Fruit fly (Drosophila melanogaster) whole organism, wandering third instar larva: ENCODE data around the gene mex1.

Source experiments
- Abd-B ChIP-seq: fragments of >200 bp; optimal IDR thresholded peaks from 2 replicates; lab custom pipeline; 2017; ENCODE audit warnings: missing biosample characterization, missing genetic modification characterization
- CG32264 ChIP-seq: fragments of 200-800 bp; sonication (Bioruptor generic); optimal IDR thresholded peaks from 2 replicates; lab custom pipeline; 2016; ENCODE audit warnings: missing biosample characterization, missing genetic modification characterization
- CrebA ChIP-seq: fragments of 200-800 bp; sonication (Bioruptor generic); optimal IDR thresholded peaks from 2 replicates; lab custom pipeline; 2016; ENCODE audit warnings: missing biosample characterization, mild to moderate bottlenecking, missing genetic modification characterization, borderline replicate concordance
- Dif ChIP-seq: fragments of 200-275, 200-300 bp; sonication (Bioruptor generic); optimal IDR thresholded peaks from 2 replicates; lab custom pipeline; 2018; ENCODE audit warnings: missing biosample characterization, missing genetic modification characterization; ENCODE audit not compliant: partially characterized antibody
- Hnf4 ChIP-seq: fragments of 200-800 bp; sonication (Bioruptor generic); optimal IDR thresholded peaks from 2 replicates; lab custom pipeline; 2016; ENCODE audit warnings: missing biosample characterization, mild to moderate bottlenecking, missing genetic modification characterization
- Hr83 ChIP-seq: fragments of 200-300 bp; sonication (Bioruptor generic); optimal IDR thresholded peaks from 2 replicates; lab custom pipeline; 2016; ENCODE audit warnings: missing biosample characterization, mild to moderate bottlenecking, missing genetic modification characterization, moderate library complexity; ENCODE audit not compliant: poor library complexity, severe bottlenecking
- Jra ChIP-seq: sonication (Bioruptor generic); optimal IDR thresholded peaks from 2 replicates; lab custom pipeline; 2016; ENCODE audit warnings: missing biosample characterization, missing genetic modification characterization
- Mio ChIP-seq: sonication (Bioruptor generic); optimal IDR thresholded peaks from 2 replicates; lab custom pipeline; 2016; ENCODE audit warnings: missing biosample characterization, missing genetic modification characterization
- Myc ChIP-seq: fragments of >200 bp; optimal IDR thresholded peaks from 2 replicates; lab custom pipeline; 2017
- N ChIP-seq: fragments of >200 bp; optimal IDR thresholded peaks from 2 replicates; lab custom pipeline; 2018; ENCODE audit warnings: missing biosample characterization, missing external identifiers, missing genetic modification characterization
- OdsH ChIP-seq: fragments of 200-800 bp; sonication (Bioruptor generic); optimal IDR thresholded peaks from 2 replicates; lab custom pipeline; 2016; ENCODE audit warnings: missing biosample characterization, mild to moderate bottlenecking, missing genetic modification characterization
- Rel ChIP-seq, 2 experiments: fragments of 200-800 bp; sonication (Bioruptor generic) in 1 of 2; optimal IDR thresholded peaks; 2 replicates in 1 of 2; 3 replicates in 1 of 2; lab custom pipeline; 2016 to 2019; ENCODE audit warnings: mild to moderate bottlenecking in 2 of 2, missing biosample characterization in 2 of 2, missing genetic modification characterization in 2 of 2, moderate library complexity in 1 of 2
- Sp1 ChIP-seq: fragments of 200-800 bp; sonication (Bioruptor generic); optimal IDR thresholded peaks from 3 replicates; lab custom pipeline; 2019; ENCODE audit warnings: missing biosample characterization, mild to moderate bottlenecking, missing genetic modification characterization, moderate library complexity
- Vsx2 ChIP-seq: fragments of 200-300, 225-300 bp; sonication (Bioruptor generic); optimal IDR thresholded peaks from 2 replicates; lab custom pipeline; 2018; ENCODE audit warnings: missing biosample characterization, missing genetic modification characterization; ENCODE audit not compliant: partially characterized antibody
- br ChIP-seq: fragments of 200-800 bp; sonication (Bioruptor generic); optimal IDR thresholded peaks from 2 replicates; lab custom pipeline; 2016; ENCODE audit warnings: missing biosample characterization, missing genetic modification characterization
- brk ChIP-seq: fragments of 200-800 bp; sonication (Bioruptor generic); optimal IDR thresholded peaks from 2 replicates; lab custom pipeline; 2016; ENCODE audit warnings: missing biosample characterization, mild to moderate bottlenecking, missing genetic modification characterization
- dl ChIP-seq, 2 experiments: fragments of 175-275, 200-275 bp in 1 of 2; fragments of 200-275 bp in 1 of 2; sonication (Bioruptor generic); optimal IDR thresholded peaks; lab custom pipeline; 2018; ENCODE audit warnings: mild to moderate bottlenecking in 2 of 2, missing biosample characterization in 2 of 2, missing genetic modification characterization in 2 of 2, moderate library complexity in 2 of 2; ENCODE audit not compliant: partially characterized antibody in 2 of 2, insufficient read depth in 1 of 2
- dmrt93B ChIP-seq: fragments of 200-800 bp; sonication (Bioruptor generic); optimal IDR thresholded peaks from 2 replicates; lab custom pipeline; 2018; ENCODE audit warnings: missing biosample characterization, mild to moderate bottlenecking, missing genetic modification characterization
- ey ChIP-seq: fragments of 200-800 bp; sonication (Bioruptor generic); optimal IDR thresholded peaks from 2 replicates; lab custom pipeline; 2016; ENCODE audit warnings: missing biosample characterization, missing genetic modification characterization
- foxo ChIP-seq, 2 experiments: fragments of 200-800 bp; sonication (Bioruptor generic); optimal IDR thresholded peaks; 2 replicates in 1 of 2; 3 replicates in 1 of 2; lab custom pipeline; 2016 to 2017; ENCODE audit warnings: missing biosample characterization in 2 of 2, missing genetic modification characterization in 2 of 2
- h ChIP-seq: fragments of 200-800 bp; sonication (Bioruptor generic); optimal IDR thresholded peaks from 3 replicates; lab custom pipeline; 2016; ENCODE audit warnings: missing biosample characterization, mild to moderate bottlenecking, missing genetic modification characterization
- jim ChIP-seq: fragments of 175-275, 200-325 bp; sonication (Bioruptor generic); optimal IDR thresholded peaks from 2 replicates; lab custom pipeline; 2016; ENCODE audit warnings: missing biosample characterization, mild to moderate bottlenecking, missing genetic modification characterization
- lola ChIP-seq: fragments of >200 bp; optimal IDR thresholded peaks from 2 replicates; lab custom pipeline; 2017; ENCODE audit warnings: missing biosample characterization, missing genetic modification characterization
- psq ChIP-seq: fragments of 200-800 bp; sonication (Bioruptor generic); optimal IDR thresholded peaks from 3 replicates; lab custom pipeline; 2017; ENCODE audit warnings: missing biosample characterization, mild to moderate bottlenecking, missing genetic modification characterization, moderate library complexity
- rgr ChIP-seq: fragments of 200-800 bp; sonication (Bioruptor generic); optimal IDR thresholded peaks from 3 replicates; lab custom pipeline; 2016; ENCODE audit warnings: missing biosample characterization, mild to moderate bottlenecking, missing genetic modification characterization
- sage ChIP-seq: fragments of 200-800 bp; sonication (Bioruptor generic); optimal IDR thresholded peaks from 2 replicates; lab custom pipeline; 2016; ENCODE audit warnings: missing biosample characterization, mild to moderate bottlenecking, missing genetic modification characterization
- tai ChIP-seq: sonication (Bioruptor generic); optimal IDR thresholded peaks from 2 replicates; lab custom pipeline; 2016; ENCODE audit warnings: missing biosample characterization, missing genetic modification characterization
- woc ChIP-seq: sonication (Bioruptor generic); optimal IDR thresholded peaks from 2 replicates; lab custom pipeline; 2016; ENCODE audit warnings: missing biosample characterization, mild to moderate bottlenecking, missing genetic modification characterization

Gene mex1

DNA sequence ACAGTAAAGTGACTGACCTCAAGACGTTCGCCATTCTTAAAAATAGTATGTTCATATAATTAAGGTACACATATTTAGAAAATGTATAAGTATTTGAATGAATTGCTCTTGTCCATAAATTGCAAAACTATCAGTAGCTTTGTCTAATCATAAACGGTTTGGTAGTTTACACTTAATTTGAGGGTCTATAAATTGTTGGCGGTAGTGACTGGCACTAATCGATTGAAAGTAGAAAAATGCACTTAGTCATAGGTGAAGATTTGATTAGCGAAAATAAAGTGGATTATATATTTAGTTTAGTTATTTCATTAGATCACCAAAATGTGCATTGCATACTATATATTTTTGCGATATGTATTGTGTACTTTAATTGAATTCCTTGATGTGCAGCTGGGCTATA lies 5.7 kb downstream of the mex1 start:
- TF ChIP-seq CG32264 (GFP tag; lab: Kevin White, UChicago) (no peak), Abd-B (GFP tag; lab: Kevin White, UChicago) (no peak), sage (GFP tag; lab: Kevin White, UChicago) (no peak), CrebA (GFP tag; lab: Kevin White, UChicago) (no peak), tai (GFP tag; lab: Kevin White, UChicago) (no peak), OdsH (GFP tag; lab: Kevin White, UChicago) (no peak), ey (no peak), foxo (GFP tag; optimal IDR thresholded peaks at IDR 0.05; lab: Kevin White, UChicago) (no peak), Rel (GFP tag; optimal IDR thresholded peaks at IDR 0.05; lab: Kevin White, UChicago) (no peak), Rel (tag; optimal IDR thresholded peaks at IDR 0.05; lab: Kevin White, UChicago) (no peak), dmrt93B (GFP tag; lab: Kevin White, UChicago) (no peak), psq (GFP tag; lab: Kevin White, UChicago) (no peak), jim (GFP tag; lab: Kevin White, UChicago) (no peak), rgr (no peak), lola (no peak), woc (GFP tag; lab: Kevin White, UChicago) (no peak), Myc (lab: Kevin White, UChicago) (no peak), dl (GFP tag; optimal IDR thresholded peaks at IDR 0.05; lab: Kevin White, UChicago; ENCODE audit: insufficient read depth in 1 of 2, partially characterized antibody in 2 of 2) (no peak), Jra (GFP tag; lab: Kevin White, UChicago) (no peak), N (GFP tag; lab: Kevin White, UChicago) (no peak)

DNA sequence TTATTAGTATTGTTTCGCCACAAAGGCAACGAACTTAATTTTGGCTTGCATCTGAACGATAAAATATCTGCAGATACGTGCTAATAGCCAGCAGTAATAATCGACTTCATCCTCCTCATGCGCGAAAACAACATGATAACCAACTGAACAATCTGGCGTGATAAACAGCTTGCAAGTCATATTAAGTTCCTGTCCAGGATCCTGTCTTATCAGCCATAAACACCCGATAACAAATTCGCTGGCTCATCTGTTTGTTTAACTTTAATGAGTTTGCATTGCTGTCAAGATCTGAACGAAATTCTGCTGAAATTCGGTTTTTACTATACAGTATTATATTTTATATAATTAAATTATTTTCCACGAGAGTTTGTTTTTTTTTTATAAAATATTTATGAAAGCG lies 6.1 kb downstream of the mex1 start:
- TF ChIP-seq tai (GFP tag; lab: Kevin White, UChicago) (no peak), jim (GFP tag; lab: Kevin White, UChicago) (no peak), Vsx2 (no peak), Hnf4 (GFP tag; lab: Kevin White, UChicago) (no peak)

DNA sequence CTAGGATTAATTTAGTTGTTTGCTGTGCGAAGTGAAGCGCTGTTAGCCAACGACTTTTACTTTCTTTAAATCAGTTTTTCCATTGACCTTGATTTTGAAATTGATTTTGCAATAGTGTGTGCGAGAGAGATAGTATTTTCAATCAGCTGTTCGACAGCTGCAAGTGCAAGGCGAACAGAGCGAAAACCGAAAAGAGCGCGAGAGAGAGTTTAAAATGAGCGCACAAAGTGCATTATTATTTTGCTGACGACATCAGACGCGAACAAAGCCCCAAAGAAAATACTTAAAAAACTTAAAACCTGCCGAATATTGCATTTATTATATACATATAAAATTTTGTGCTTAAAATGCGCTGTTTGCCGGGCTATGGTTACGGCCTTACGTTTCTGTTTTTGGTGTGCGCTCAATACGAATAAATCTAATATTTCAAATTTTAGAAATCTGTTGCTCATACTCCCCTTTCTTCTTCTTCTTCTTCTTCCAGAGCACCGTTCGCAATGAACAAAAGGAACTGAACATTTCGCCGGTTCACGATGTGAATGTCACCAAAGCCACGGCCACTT lies 7.6 kb downstream of the mex1 start:
- TF ChIP-seq Rel (GFP tag; optimal IDR thresholded peaks at IDR 0.05; lab: Kevin White, UChicago): no peak
- TF ChIP-seq Rel (tag; optimal IDR thresholded peaks at IDR 0.05; lab: Kevin White, UChicago): peak; percentile 2
- TF ChIP-seq h (GFP tag; lab: Kevin White, UChicago): no peak
- TF ChIP-seq Jra (GFP tag; lab: Kevin White, UChicago): no peak
- no peak for TF ChIP-seq lola
- TF ChIP-seq N (GFP tag; lab: Kevin White, UChicago): no peak
- TF ChIP-seq Abd-B (GFP tag; lab: Kevin White, UChicago): no peak
- TF ChIP-seq Mio (GFP tag; lab: Kevin White, UChicago): no peak
- peak; percentile 18 for TF ChIP-seq sage (GFP tag; lab: Kevin White, UChicago)
- TF ChIP-seq dl (GFP tag; optimal IDR thresholded peaks at IDR 0.05; lab: Kevin White, UChicago; ENCODE audit: insufficient read depth in 1 of 2, partially characterized antibody in 2 of 2): peak; percentile 44 to 66
- no peak for TF ChIP-seq dmrt93B (GFP tag; lab: Kevin White, UChicago)
- TF ChIP-seq rgr: peak; percentile 11
- TF ChIP-seq foxo (GFP tag; optimal IDR thresholded peaks at IDR 0.05; lab: Kevin White, UChicago): no peak
- TF ChIP-seq Hr83 (GFP tag; lab: Kevin White, UChicago): no peak
- TF ChIP-seq CrebA (GFP tag; lab: Kevin White, UChicago): no peak
- TF ChIP-seq brk (GFP tag; lab: Kevin White, UChicago): peak; percentile 49
- TF ChIP-seq Dif (GFP tag; lab: Kevin White, UChicago): peak; percentile 57

DNA sequence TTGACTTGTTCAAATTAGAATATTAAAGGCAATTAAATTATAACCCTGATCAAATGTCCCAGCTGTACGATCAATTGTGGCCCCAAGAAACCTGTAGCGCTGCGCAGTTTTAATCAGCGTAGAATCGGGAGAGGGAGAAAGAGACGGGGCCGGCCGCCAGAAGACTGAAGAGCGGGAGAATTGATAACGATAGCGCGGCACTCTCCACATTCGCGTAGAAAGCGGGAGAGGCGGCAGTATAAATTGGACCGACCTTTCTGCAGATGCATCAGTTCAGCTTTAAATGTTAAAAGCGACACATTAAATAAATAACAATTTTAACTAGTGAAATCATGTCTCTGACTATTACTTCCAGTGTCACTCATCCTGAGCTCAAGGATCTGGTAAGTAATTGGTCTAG lies 8.6 kb downstream of the mex1 start, which contains the start of gene MsrA:
MsrA (plus strand) TSS at position 266 of the 400 bp plus-strand sequence.
- TF ChIP-seq rgr (peak; percentile 9), Sp1 (peak; percentile 25), OdsH (GFP tag; lab: Kevin White, UChicago) (peak; percentile 16), Vsx2 (no peak), Dif (GFP tag; lab: Kevin White, UChicago) (peak; percentile 81), dl (GFP tag; optimal IDR thresholded peaks at IDR 0.05; lab: Kevin White, UChicago; ENCODE audit: insufficient read depth in 1 of 2, partially characterized antibody in 2 of 2) (peak; percentile 74 to 84), h (GFP tag; lab: Kevin White, UChicago) (peak; percentile 28), br (GFP tag; lab: Kevin White, UChicago) (no peak)
